Worm (Caenorhabditis elegans): ENCODE results near the gene T08B6.9.

The T08B6.9 gene

DNA sequence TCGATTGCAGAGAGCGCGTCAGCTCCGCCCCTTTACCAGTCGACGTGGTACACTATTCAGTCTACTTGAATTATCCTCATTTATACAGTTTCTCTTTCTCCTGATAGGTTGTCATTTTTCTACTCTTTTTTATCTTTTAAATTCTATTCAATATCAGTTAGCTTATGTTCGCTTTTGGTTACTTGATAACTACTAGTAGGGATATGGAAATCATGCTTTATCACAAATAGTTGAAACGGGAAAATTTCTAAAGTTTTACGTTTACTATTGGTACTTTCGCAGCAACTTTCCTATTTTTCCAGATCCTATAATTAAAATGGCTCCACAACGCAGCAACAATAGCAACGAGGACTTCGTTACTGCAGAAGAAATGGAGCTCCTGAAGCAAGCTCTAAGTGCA is 1.0 kb upstream of the T08B6.9 start, which contains the start of gene sgnh-1:
sgnh-1 (plus strand) TSS at position 301 of the 400 bp plus-strand sequence.
- TF ChIP-seq F13C5.2 (tag; optimal IDR thresholded peaks at IDR 0.05) (no peak), hmg-4 (GFP tag; optimal IDR thresholded peaks at IDR 0.05) (no peak), ama-1 (optimal IDR thresholded peaks at IDR 0.05) (no peak), tbx-37 (GFP tag; conservative IDR thresholded peaks at IDR 0.05) (no peak), scrt-1 (GFP tag; IDR thresholded peaks at IDR 0.05) (no peak), pes-1 (GFP tag; IDR thresholded peaks at IDR 0.05) (no peak), ets-7 (tag; optimal IDR thresholded peaks at IDR 0.05) (no peak), ceh-13 (GFP tag; optimal IDR thresholded peaks at IDR 0.05) (no peak), hnd-1 (tag; optimal IDR thresholded peaks at IDR 0.05) (no peak), tbx-11 (GFP tag; IDR thresholded peaks at IDR 0.05) (no peak), aly-1 (tag; optimal IDR thresholded peaks at IDR 0.05) (no peak), sea-1 (GFP tag; conservative IDR thresholded peaks at IDR 0.05) (no peak), flt-1 (GFP tag; IDR thresholded peaks at IDR 0.05) (no peak), B0310.2 (tag; optimal IDR thresholded peaks at IDR 0.05) (no peak), ceh-36 (tag; optimal IDR thresholded peaks at IDR 0.05) (no peak), tra-4 (tag; optimal IDR thresholded peaks at IDR 0.05) (no peak), hmbx-1 (tag; optimal IDR thresholded peaks at IDR 0.05) (no peak)

DNA sequence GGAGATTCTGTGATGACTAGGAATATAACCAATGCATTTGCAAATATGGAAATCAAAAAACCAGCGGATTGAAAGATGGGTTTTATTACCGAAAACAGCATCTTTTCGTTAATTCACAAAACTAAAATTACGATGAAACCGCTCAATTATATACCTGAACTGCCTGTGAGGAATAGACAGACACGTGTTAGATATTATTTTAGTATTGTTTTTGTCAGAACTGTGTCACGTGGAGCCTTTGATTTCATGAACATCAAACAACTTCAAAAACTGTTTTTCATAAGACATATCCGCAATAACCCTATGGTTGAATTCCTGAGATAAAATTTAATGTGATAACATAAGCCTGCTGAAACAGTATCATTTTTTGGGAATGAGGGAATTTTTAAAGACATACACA is 13.3 kb downstream of the T08B6.9 start, which contains the start of gene str-161:
str-161 (minus strand) TSS at position 101 of the 400 bp plus-strand sequence.
- TF ChIP-seq tbx-37 (GFP tag; conservative IDR thresholded peaks at IDR 0.05), result no peak
- TF ChIP-seq pes-1 (GFP tag; IDR thresholded peaks at IDR 0.05), result no peak
- TF ChIP-seq hmbx-1 (tag; optimal IDR thresholded peaks at IDR 0.05), result no peak
- no peak for TF ChIP-seq ceh-13 (GFP tag; optimal IDR thresholded peaks at IDR 0.05)
- no peak for TF ChIP-seq ets-7 (tag; optimal IDR thresholded peaks at IDR 0.05)
- no peak for TF ChIP-seq aly-1 (tag; optimal IDR thresholded peaks at IDR 0.05)
- TF ChIP-seq hnd-1 (tag; optimal IDR thresholded peaks at IDR 0.05), result no peak
- no peak for TF ChIP-seq F13C5.2 (tag; optimal IDR thresholded peaks at IDR 0.05)
- no peak for TF ChIP-seq flt-1 (GFP tag; IDR thresholded peaks at IDR 0.05)
- no peak for TF ChIP-seq B0310.2 (tag; optimal IDR thresholded peaks at IDR 0.05)
- no peak for TF ChIP-seq hmg-4 (GFP tag; optimal IDR thresholded peaks at IDR 0.05)
- no peak for TF ChIP-seq ceh-36 (tag; optimal IDR thresholded peaks at IDR 0.05)
- no peak for TF ChIP-seq scrt-1 (GFP tag; IDR thresholded peaks at IDR 0.05)
- TF ChIP-seq sea-1 (GFP tag; conservative IDR thresholded peaks at IDR 0.05), result no peak

DNA sequence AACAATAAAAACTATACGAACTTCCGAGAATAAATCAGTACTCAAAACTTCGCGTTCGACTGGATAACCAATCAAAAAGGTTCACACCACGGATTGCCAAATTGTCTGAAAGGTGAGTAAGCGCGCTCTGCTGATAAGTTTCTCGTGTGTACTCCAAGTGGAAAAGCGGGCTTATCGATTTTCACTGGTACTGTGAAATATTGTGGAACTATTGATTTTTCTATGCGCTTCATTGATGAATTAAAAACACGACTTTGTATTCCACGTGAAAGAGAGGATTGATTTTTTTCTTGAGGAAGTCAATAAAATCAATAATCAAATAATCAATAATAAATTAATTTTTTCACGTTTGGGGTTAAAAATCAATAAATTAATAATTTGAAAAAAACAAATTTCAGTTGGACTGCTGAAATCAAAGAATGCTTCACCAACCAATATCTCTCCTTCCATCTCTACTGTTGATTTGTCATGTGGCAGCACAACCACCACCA is 15.0 kb downstream of the T08B6.9 start, which contains the start of gene T08B6.4:
T08B6.4 (plus strand) TSS at position 51 of the 491 bp plus-strand sequence.
- TF ChIP-seq tbx-11 (GFP tag; IDR thresholded peaks at IDR 0.05), result no peak
- no peak for TF ChIP-seq scrt-1 (GFP tag; IDR thresholded peaks at IDR 0.05)
- no peak for TF ChIP-seq sea-1 (GFP tag; conservative IDR thresholded peaks at IDR 0.05)
- TF ChIP-seq ceh-13 (GFP tag; optimal IDR thresholded peaks at IDR 0.05), result no peak
- no peak for TF ChIP-seq hmg-4 (GFP tag; optimal IDR thresholded peaks at IDR 0.05)
- TF ChIP-seq flt-1 (GFP tag; IDR thresholded peaks at IDR 0.05), result no peak
- no peak for TF ChIP-seq ets-7 (tag; optimal IDR thresholded peaks at IDR 0.05)
- TF ChIP-seq hnd-1 (tag; optimal IDR thresholded peaks at IDR 0.05), result no peak
- no peak for TF ChIP-seq tra-4 (tag; optimal IDR thresholded peaks at IDR 0.05)
- TF ChIP-seq F13C5.2 (tag; optimal IDR thresholded peaks at IDR 0.05), result no peak
- TF ChIP-seq pes-1 (GFP tag; IDR thresholded peaks at IDR 0.05), result no peak
- TF ChIP-seq ama-1 (optimal IDR thresholded peaks at IDR 0.05), result no peak
- no peak for TF ChIP-seq hmbx-1 (tag; optimal IDR thresholded peaks at IDR 0.05)
- no peak for TF ChIP-seq B0310.2 (tag; optimal IDR thresholded peaks at IDR 0.05)
- TF ChIP-seq aly-1 (tag; optimal IDR thresholded peaks at IDR 0.05), result no peak
- no peak for TF ChIP-seq ceh-36 (tag; optimal IDR thresholded peaks at IDR 0.05)

DNA sequence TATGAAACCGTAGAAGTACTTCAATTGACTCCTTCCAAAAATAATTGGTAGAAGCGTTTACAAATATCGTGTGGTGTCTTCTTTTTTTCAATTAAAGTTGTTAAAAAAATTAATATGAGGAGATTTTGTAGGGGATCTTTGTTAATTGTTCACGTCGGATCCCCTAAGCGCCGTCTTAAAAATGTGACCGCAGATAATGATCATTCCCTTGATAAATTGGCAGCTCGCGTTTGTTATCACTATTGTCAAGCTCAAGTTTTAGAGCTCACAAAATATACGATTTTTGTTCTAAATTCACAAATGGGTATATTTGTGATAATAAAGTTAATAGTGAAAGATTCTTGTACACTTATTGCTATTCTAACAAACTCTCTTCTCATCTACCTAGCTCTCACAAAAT is 18.4 kb downstream of the T08B6.9 start, which contains the start of gene str-159:
str-159 (plus strand) TSS at position 301 of the 400 bp plus-strand sequence.
- no peak for TF ChIP-seq ama-1 (optimal IDR thresholded peaks at IDR 0.05)
- TF ChIP-seq ceh-13 (GFP tag; optimal IDR thresholded peaks at IDR 0.05), result no peak
- no peak for TF ChIP-seq hmg-4 (GFP tag; optimal IDR thresholded peaks at IDR 0.05)
- no peak for TF ChIP-seq ceh-36 (tag; optimal IDR thresholded peaks at IDR 0.05)
- TF ChIP-seq hnd-1 (tag; optimal IDR thresholded peaks at IDR 0.05), result no peak

DNA sequence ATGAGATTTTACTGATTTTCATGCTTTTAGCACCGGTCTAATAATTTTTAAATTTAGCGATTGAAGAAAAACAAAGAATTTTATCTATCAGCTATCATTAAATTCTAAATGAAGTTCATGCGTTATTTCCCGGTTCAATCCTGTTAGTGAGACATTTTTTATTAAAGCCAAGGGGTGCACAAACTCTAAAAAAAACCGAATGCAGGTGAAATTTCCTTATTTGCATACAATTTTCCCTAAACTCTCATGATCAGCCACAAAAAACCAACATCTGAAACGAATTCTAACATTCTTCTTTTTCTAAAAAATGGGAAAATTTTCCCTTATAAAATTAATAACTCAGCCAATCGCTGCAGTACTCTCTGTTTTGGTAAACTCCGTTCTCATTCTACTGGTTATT is 22.4 kb downstream of the T08B6.9 start, which contains the start of gene str-156:
str-156 (plus strand) TSS at position 301 of the 400 bp plus-strand sequence.
- TF ChIP-seq tbx-11 (GFP tag; IDR thresholded peaks at IDR 0.05) (no peak), ceh-36 (tag; optimal IDR thresholded peaks at IDR 0.05) (no peak), tbx-37 (GFP tag; conservative IDR thresholded peaks at IDR 0.05) (no peak), ama-1 (optimal IDR thresholded peaks at IDR 0.05) (no peak), ets-7 (tag; optimal IDR thresholded peaks at IDR 0.05) (no peak), scrt-1 (GFP tag; IDR thresholded peaks at IDR 0.05) (no peak), sea-1 (GFP tag; conservative IDR thresholded peaks at IDR 0.05) (no peak), flt-1 (GFP tag; IDR thresholded peaks at IDR 0.05) (no peak), hnd-1 (tag; optimal IDR thresholded peaks at IDR 0.05) (no peak), hmg-4 (GFP tag; optimal IDR thresholded peaks at IDR 0.05) (no peak), tra-4 (tag; optimal IDR thresholded peaks at IDR 0.05) (no peak), F13C5.2 (tag; optimal IDR thresholded peaks at IDR 0.05) (no peak), B0310.2 (tag; optimal IDR thresholded peaks at IDR 0.05) (no peak), hmbx-1 (tag; optimal IDR thresholded peaks at IDR 0.05) (no peak), pes-1 (GFP tag; IDR thresholded peaks at IDR 0.05) (no peak), ceh-13 (GFP tag; optimal IDR thresholded peaks at IDR 0.05) (no peak)

DNA sequence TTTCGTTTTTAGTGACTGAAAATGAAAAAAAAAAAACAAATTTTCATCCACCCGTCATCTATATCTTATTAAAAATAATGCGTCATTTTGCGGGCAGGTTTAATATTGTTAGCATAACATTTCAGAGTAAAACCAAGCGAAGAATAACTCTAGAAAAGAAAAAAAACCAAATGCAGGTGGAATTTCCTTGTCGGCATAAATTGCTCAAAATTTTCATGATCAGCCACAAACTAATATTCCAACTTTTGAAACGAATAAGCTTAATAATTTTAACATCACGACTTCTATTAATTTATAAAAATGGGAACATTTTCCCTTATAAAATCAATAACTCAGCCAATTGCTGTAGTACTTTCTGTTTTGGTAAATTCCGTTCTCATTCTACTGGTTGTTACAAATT is 25.0 kb downstream of the T08B6.9 start, which contains the start of gene str-155:
str-155 (plus strand) TSS at position 301 of the 400 bp plus-strand sequence.
- TF ChIP-seq hmg-4 (GFP tag; optimal IDR thresholded peaks at IDR 0.05) (no peak), ama-1 (optimal IDR thresholded peaks at IDR 0.05) (no peak), hnd-1 (tag; optimal IDR thresholded peaks at IDR 0.05) (no peak), aly-1 (tag; optimal IDR thresholded peaks at IDR 0.05) (no peak), pes-1 (GFP tag; IDR thresholded peaks at IDR 0.05) (no peak), sea-1 (GFP tag; conservative IDR thresholded peaks at IDR 0.05) (no peak), ceh-13 (GFP tag; optimal IDR thresholded peaks at IDR 0.05) (no peak), tbx-11 (GFP tag; IDR thresholded peaks at IDR 0.05) (no peak), ets-7 (tag; optimal IDR thresholded peaks at IDR 0.05) (no peak), tbx-37 (GFP tag; conservative IDR thresholded peaks at IDR 0.05) (no peak), flt-1 (GFP tag; IDR thresholded peaks at IDR 0.05) (no peak), tra-4 (tag; optimal IDR thresholded peaks at IDR 0.05) (no peak), B0310.2 (tag; optimal IDR thresholded peaks at IDR 0.05) (no peak)

DNA sequence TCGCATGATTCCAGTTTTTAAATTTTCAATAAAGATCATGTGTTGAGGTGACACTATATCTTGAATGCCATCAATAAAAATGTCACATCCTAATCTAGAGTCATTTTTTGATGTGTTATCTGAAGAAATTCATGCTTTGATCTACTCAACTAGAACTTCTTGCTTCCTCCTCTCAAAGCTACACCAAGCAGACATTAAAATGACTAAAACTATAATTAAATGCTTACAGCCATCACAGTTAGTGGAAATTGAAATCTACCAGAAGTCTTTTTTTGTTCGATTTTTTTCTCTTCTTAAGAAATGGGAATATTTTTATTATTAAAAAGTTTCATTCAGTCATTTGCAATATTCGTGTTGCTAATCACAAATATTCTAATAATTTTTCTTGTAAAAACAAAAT is 27.1 kb downstream of the T08B6.9 start, which contains the start of gene str-158:
str-158 (plus strand) TSS at position 301 of the 400 bp plus-strand sequence.
- TF ChIP-seq hmbx-1 (tag; optimal IDR thresholded peaks at IDR 0.05) (no peak), flt-1 (GFP tag; IDR thresholded peaks at IDR 0.05) (no peak), scrt-1 (GFP tag; IDR thresholded peaks at IDR 0.05) (no peak), ceh-36 (tag; optimal IDR thresholded peaks at IDR 0.05) (no peak), B0310.2 (tag; optimal IDR thresholded peaks at IDR 0.05) (no peak), aly-1 (tag; optimal IDR thresholded peaks at IDR 0.05) (no peak), ets-7 (tag; optimal IDR thresholded peaks at IDR 0.05) (no peak), hmg-4 (GFP tag; optimal IDR thresholded peaks at IDR 0.05) (no peak), pes-1 (GFP tag; IDR thresholded peaks at IDR 0.05) (no peak), tbx-37 (GFP tag; conservative IDR thresholded peaks at IDR 0.05) (no peak), tra-4 (tag; optimal IDR thresholded peaks at IDR 0.05) (no peak), sea-1 (GFP tag; conservative IDR thresholded peaks at IDR 0.05) (no peak), F13C5.2 (tag; optimal IDR thresholded peaks at IDR 0.05) (no peak), tbx-11 (GFP tag; IDR thresholded peaks at IDR 0.05) (no peak), ceh-13 (GFP tag; optimal IDR thresholded peaks at IDR 0.05) (no peak), hnd-1 (tag; optimal IDR thresholded peaks at IDR 0.05) (no peak), ama-1 (optimal IDR thresholded peaks at IDR 0.05) (no peak)
